Worm (Caenorhabditis elegans): Measurements from ENCODE around the gene C07E3.9.

ce11 chrII:10379546-10379945, 29.0 kb downstream of the C07E3.9 start:
- no peak for TF ChIP-seq lsy-2 (tag; optimal IDR thresholded peaks at IDR 0.05)
- TF ChIP-seq ZK337.2 (GFP tag; IDR thresholded peaks at IDR 0.05) = no peak
- TF ChIP-seq ztf-11 (tag; optimal IDR thresholded peaks at IDR 0.05) = no peak
- TF ChIP-seq ceh-82 (tag; optimal IDR thresholded peaks at IDR 0.05) = no peak
- TF ChIP-seq attf-4 (tag; optimal IDR thresholded peaks at IDR 0.05) = no peak
- no peak for TF ChIP-seq zag-1 (tag; optimal IDR thresholded peaks at IDR 0.05)
- TF ChIP-seq nhr-76 (tag; optimal IDR thresholded peaks at IDR 0.05) = no peak
- no peak for TF ChIP-seq fkh-10 (GFP tag; optimal IDR thresholded peaks at IDR 0.05)
- no peak for TF ChIP-seq jun-1 (tag; optimal IDR thresholded peaks at IDR 0.05)
- no peak for TF ChIP-seq php-3 (GFP tag; IDR thresholded peaks at IDR 0.05)
